Worm (Caenorhabditis elegans) whole organism, L3 larva: ENCODE measurements around the gene C34B4.3.

Source experiments
- R02D3.7 ChIP-seq: fragments of 150-350 bp; optimal IDR thresholded peaks from 2 replicates; lab custom pipeline; 2014; ENCODE audit warnings: missing biosample characterization, missing genetic modification characterization
- ama-1 ChIP-seq: fragments of 150-350 bp; optimal IDR thresholded peaks from 2 replicates; lab custom pipeline; 2018
- ceh-28 ChIP-seq: fragments of 150-350 bp; optimal IDR thresholded peaks from 2 replicates; lab custom pipeline; 2014; ENCODE audit warnings: missing biosample characterization, missing genetic modification reagents, missing genetic modification characterization
- egl-27 ChIP-seq: sonication (generic microtip); optimal IDR thresholded peaks from 4 replicates; lab custom pipeline; 2017; ENCODE audit warnings: missing biosample characterization, missing genetic modification reagents, missing genetic modification characterization
- egl-5 ChIP-seq: fragments of 150-350 bp; optimal IDR thresholded peaks from 2 replicates; lab custom pipeline; 2017; ENCODE audit warnings: missing biosample characterization, missing genetic modification reagents, missing genetic modification characterization, inconsistent platforms
- elt-3 ChIP-seq, 3 experiments: fragments of 150-350 bp in 1 of 3; sonication (generic microtip) in 2 of 3; optimal IDR thresholded peaks; 2 replicates in 2 of 3; 4 replicates in 1 of 3; lab custom pipeline; 2014 to 2017; ENCODE audit warnings: missing biosample characterization in 3 of 3, missing genetic modification characterization in 3 of 3
- nhr-12 ChIP-seq: fragments of 150-350 bp; optimal IDR thresholded peaks from 2 replicates; lab custom pipeline; 2014; ENCODE audit warnings: missing biosample characterization, missing genetic modification characterization
- nhr-28 ChIP-seq: fragments of 150-350 bp; optimal IDR thresholded peaks from 2 replicates; lab custom pipeline; 2014; ENCODE audit warnings: missing biosample characterization, missing genetic modification characterization
- nhr-76 ChIP-seq: fragments of 150-350 bp; sonication (generic microtip); optimal IDR thresholded peaks from 5 replicates; lab custom pipeline; 2014; ENCODE audit warnings: missing biosample characterization, missing genetic modification characterization
- sea-2 ChIP-seq: fragments of 150-350 bp; sonication (generic microtip); optimal IDR thresholded peaks from 4 replicates; lab custom pipeline; 2014; ENCODE audit warnings: missing biosample characterization, missing genetic modification reagents, missing genetic modification characterization

DNA sequence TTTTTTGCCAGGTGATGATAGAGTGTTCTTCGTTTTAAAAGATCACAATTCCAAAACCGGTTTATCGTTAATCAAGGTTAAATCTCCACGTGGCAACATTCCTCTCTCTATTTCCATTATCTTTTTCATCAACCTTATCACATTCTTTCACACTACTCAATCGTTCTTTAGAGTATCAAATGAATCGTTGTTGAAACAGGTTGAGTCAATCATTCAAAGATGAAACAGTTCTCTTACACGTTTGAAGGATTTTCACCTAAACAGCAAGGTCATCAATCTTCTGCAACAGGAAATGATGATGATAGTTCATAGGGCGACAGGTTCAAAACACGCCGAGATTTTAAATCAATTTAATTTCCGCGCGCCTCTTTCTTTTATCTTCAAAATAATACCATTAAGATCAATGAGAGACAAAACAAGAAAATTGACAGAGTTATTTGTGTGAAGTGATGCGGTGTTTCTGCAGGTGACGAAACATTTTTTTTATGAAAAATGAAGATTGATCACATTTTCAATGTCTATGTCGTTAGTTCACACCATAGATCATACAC is 10.3 kb upstream of the C34B4.3 start:
- TF ChIP-seq elt-3 (tag; optimal IDR thresholded peaks at IDR 0.05; lab: Kevin White, UChicago) (peak; percentile 39 to 80 (median 78)), ceh-28 (tag; lab: Kevin White, UChicago) (peak; percentile 52), nhr-28 (tag; lab: Kevin White, UChicago) (no peak), R02D3.7 (tag; lab: Kevin White, UChicago) (peak; percentile 18), nhr-76 (tag; lab: Kevin White, UChicago) (peak; percentile 3), nhr-12 (tag; lab: Kevin White, UChicago) (no peak), sea-2 (no peak), egl-27 (tag; lab: Kevin White, UChicago) (no peak), ama-1 (no peak), egl-5 (tag; lab: Kevin White, UChicago) (no peak)
